Worm (Caenorhabditis elegans) whole organism, early embryonic: ENCODE data around the gene D1046.4.

Source experiments
- B0310.2 ChIP-seq: sonication (generic microtip); optimal IDR thresholded peaks from 2 replicates; lab custom pipeline; 2016; ENCODE audit warnings: mild to moderate bottlenecking, missing genetic modification characterization, missing compliant biosample characterization
- ama-1 ChIP-seq: fragments of 150-350 bp; optimal IDR thresholded peaks from 2 replicates; lab custom pipeline; 2014
- ceh-13 ChIP-seq: fragments of 200-800 bp; sonication (Bioruptor generic); optimal IDR thresholded peaks from 2 replicates; lab custom pipeline; 2018; ENCODE audit warnings: mild to moderate bottlenecking, missing genetic modification characterization, missing compliant biosample characterization

- TF ChIP-seq ama-1 (lab: Kevin White, UChicago): no peak
- no peak for TF ChIP-seq ceh-13 (GFP tag; lab: Kevin White, UChicago)
- TF ChIP-seq B0310.2: no peak
These were observed 45.1 kb upstream of the D1046.4 start, which contains the start of gene oma-1 for ce11 chrIV:8888525-8889026.
